Worm (Caenorhabditis elegans) whole organism, L1 larva: Measurements from ENCODE around the gene unc-83.

Experiments
- C04F5.9 ChIP-seq: sonication (generic microtip); optimal IDR thresholded peaks from 2 replicates; lab custom pipeline; 2016; ENCODE audit warnings: missing genetic modification characterization, missing compliant biosample characterization
- aha-1 ChIP-seq: fragments of 150-350 bp; optimal IDR thresholded peaks from 2 replicates; lab custom pipeline; 2014; ENCODE audit warnings: missing biosample characterization, missing genetic modification characterization
- aly-2 ChIP-seq: fragments of 150-350 bp; optimal IDR thresholded peaks from 2 replicates; lab custom pipeline; 2014; ENCODE audit warnings: missing biosample characterization, missing genetic modification characterization
- ama-1 ChIP-seq: fragments of 150-350 bp; optimal IDR thresholded peaks from 2 replicates; lab custom pipeline; 2014
- blmp-1 ChIP-seq: fragments of 150-350 bp; optimal IDR thresholded peaks from 2 replicates; lab custom pipeline; 2014; ENCODE audit warnings: missing biosample characterization, missing genetic modification characterization
- ceh-63 ChIP-seq: fragments of 200-800 bp; sonication (Bioruptor generic); optimal IDR thresholded peaks from 2 replicates; lab custom pipeline; 2018; ENCODE audit warnings: mild to moderate bottlenecking, missing genetic modification characterization, missing compliant biosample characterization
- ceh-8 ChIP-seq: fragments of 200-800 bp; sonication (Bioruptor generic); optimal IDR thresholded peaks from 2 replicates; lab custom pipeline; 2018; ENCODE audit warnings: mild to moderate bottlenecking, missing genetic modification characterization, moderate library complexity, missing compliant biosample characterization
- ceh-82 ChIP-seq, 3 experiments: fragments of 150-350 bp in 1 of 3; sonication (generic microtip) in 2 of 3; optimal IDR thresholded peaks; 2 replicates each; lab custom pipeline; 2014 to 2017; ENCODE audit warnings: missing biosample characterization in 3 of 3, missing genetic modification characterization in 3 of 3
- ceh-88 ChIP-seq: fragments of 200-800 bp; sonication (Bioruptor generic); IDR thresholded peaks from 2 replicates; pipeline ENCODE4 v1.3.6; 2022; ENCODE audit warnings: missing genetic modification characterization, missing compliant biosample characterization
- ceh-90 ChIP-seq: sonication (generic microtip); optimal IDR thresholded peaks from 2 replicates; lab custom pipeline; 2016; ENCODE audit warnings: missing genetic modification characterization, missing compliant biosample characterization
- ces-1 ChIP-seq: fragments of 150-350 bp; optimal IDR thresholded peaks from 2 replicates; lab custom pipeline; 2014; ENCODE audit warnings: missing biosample characterization, missing genetic modification reagents, missing genetic modification characterization
- efl-3 ChIP-seq: fragments of 200-800 bp; sonication (Bioruptor generic); optimal IDR thresholded peaks from 2 replicates; lab custom pipeline; 2018; ENCODE audit warnings: mild to moderate bottlenecking, missing genetic modification characterization, missing compliant biosample characterization
- egl-13 ChIP-seq: sonication (generic microtip); optimal IDR thresholded peaks from 2 replicates; lab custom pipeline; 2016; ENCODE audit warnings: missing genotype, missing genetic modification reagents, missing genetic modification characterization, missing compliant biosample characterization
- egl-27 ChIP-seq, 2 experiments: fragments of 150-350 bp in 1 of 2; sonication (generic microtip); optimal IDR thresholded peaks; 3 replicates each; lab custom pipeline; 2017 to 2018; ENCODE audit warnings: missing biosample characterization in 2 of 2, missing genetic modification characterization in 2 of 2, missing genetic modification reagents in 2 of 2
- elt-3 ChIP-seq, 6 experiments: fragments of 150-350 bp in 1 of 6; sonication (generic microtip); optimal IDR thresholded peaks; 2 replicates each; lab custom pipeline; 2017 to 2018; ENCODE audit warnings: missing biosample characterization in 6 of 6, missing genetic modification characterization in 6 of 6, inconsistent platforms in 1 of 6
- ets-5 ChIP-seq: fragments of 200-800 bp; sonication (Bioruptor generic); IDR thresholded peaks from 2 replicates; pipeline ENCODE4 v1.3.6; 2022; ENCODE audit warnings: missing genetic modification characterization, missing compliant biosample characterization
- fkh-10 ChIP-seq: sonication (generic microtip); optimal IDR thresholded peaks from 2 replicates; lab custom pipeline; 2017; ENCODE audit warnings: missing biosample characterization, missing genetic modification reagents, missing genetic modification characterization
- fkh-4 ChIP-seq: sonication (generic microtip); optimal IDR thresholded peaks from 2 replicates; lab custom pipeline; 2016; ENCODE audit warnings: missing compliant biosample characterization, missing genetic modification characterization, borderline replicate concordance
- grh-1 ChIP-seq: fragments of 200-800 bp; sonication (Bioruptor generic); IDR thresholded peaks from 2 replicates; pipeline ENCODE4 v1.3.6; 2022; ENCODE audit warnings: missing genetic modification reagents, missing genetic modification characterization, missing compliant biosample characterization
- hlh-17 ChIP-seq: fragments of 200-800 bp; sonication (Bioruptor generic); optimal IDR thresholded peaks from 2 replicates; lab custom pipeline; 2018; ENCODE audit warnings: missing genetic modification characterization, mild to moderate bottlenecking, missing compliant biosample characterization, moderate library complexity, borderline replicate concordance
- hlh-4 ChIP-seq: sonication (generic microtip); optimal IDR thresholded peaks from 2 replicates; lab custom pipeline; 2016; ENCODE audit warnings: mild to moderate bottlenecking, missing genetic modification characterization, missing compliant biosample characterization
- hpl-2 ChIP-seq: fragments of 150-350 bp; optimal IDR thresholded peaks from 2 replicates; lab custom pipeline; 2014; ENCODE audit warnings: missing biosample characterization, missing genetic modification reagents, missing genetic modification characterization
- irx-1 ChIP-seq: sonication (generic microtip); optimal IDR thresholded peaks from 2 replicates; lab custom pipeline; 2016; ENCODE audit warnings: missing genetic modification characterization, missing compliant biosample characterization
- isw-1 ChIP-seq: fragments of 200-800 bp; sonication (Bioruptor generic); IDR thresholded peaks from 2 replicates; pipeline ENCODE4 v1.3.6; 2022; ENCODE audit warnings: missing genetic modification characterization, missing compliant biosample characterization
- lin-14 ChIP-seq: fragments of 200-800 bp; sonication (Bioruptor generic); optimal IDR thresholded peaks from 2 replicates; lab custom pipeline; 2018; ENCODE audit warnings: mild to moderate bottlenecking, missing genetic modification characterization, moderate library complexity, missing compliant biosample characterization
- lin-35 ChIP-seq, 2 experiments: fragments of 150-350 bp; optimal IDR thresholded peaks; 2 replicates each; lab custom pipeline; 2014; ENCODE audit warnings: missing biosample characterization in 2 of 2, missing genetic modification characterization in 2 of 2, missing genetic modification reagents in 2 of 2
- lin-39 ChIP-seq: fragments of 150-350 bp; optimal IDR thresholded peaks from 2 replicates; lab custom pipeline; 2014; ENCODE audit warnings: missing biosample characterization, missing genetic modification reagents, missing genetic modification characterization
- lir-3 ChIP-seq: sonication (generic microtip); optimal IDR thresholded peaks from 2 replicates; lab custom pipeline; 2016; ENCODE audit warnings: mild to moderate bottlenecking, missing genetic modification characterization, moderate library complexity, missing compliant biosample characterization; ENCODE audit not compliant: poor library complexity
- lsy-2 ChIP-seq, 2 experiments: fragments of 150-350 bp; optimal IDR thresholded peaks; 2 replicates each; lab custom pipeline; 2014; ENCODE audit warnings: missing biosample characterization in 2 of 2, missing genetic modification characterization in 2 of 2
- mab-9 ChIP-seq: fragments of 200-800 bp; sonication (Bioruptor generic); IDR thresholded peaks from 2 replicates; pipeline ENCODE4 v1.3.6; 2022; ENCODE audit warnings: missing genetic modification reagents, missing genetic modification characterization, missing compliant biosample characterization
- mep-1 ChIP-seq: fragments of 150-350 bp; optimal IDR thresholded peaks from 2 replicates; lab custom pipeline; 2014; ENCODE audit warnings: missing biosample characterization, missing genetic modification characterization
- nhr-12 ChIP-seq: sonication (generic microtip); optimal IDR thresholded peaks from 2 replicates; lab custom pipeline; 2017; ENCODE audit warnings: missing biosample characterization, missing genetic modification characterization
- nhr-19 ChIP-seq: fragments of 200-800 bp; sonication (Bioruptor generic); conservative IDR thresholded peaks from 2 replicates; pipeline ENCODE4 v1.3.6; 2022; ENCODE audit warnings: missing genetic modification characterization, missing compliant biosample characterization
- nhr-20 ChIP-seq: sonication (generic microtip); optimal IDR thresholded peaks from 2 replicates; lab custom pipeline; 2016; ENCODE audit warnings: mild to moderate bottlenecking, missing genetic modification characterization, missing compliant biosample characterization
- nhr-237 ChIP-seq: fragments of 150-350 bp; optimal IDR thresholded peaks from 2 replicates; lab custom pipeline; 2014; ENCODE audit warnings: missing biosample characterization, missing genetic modification characterization
- nhr-28 ChIP-seq: fragments of 150-350 bp; optimal IDR thresholded peaks from 2 replicates; lab custom pipeline; 2014; ENCODE audit warnings: missing biosample characterization, missing genetic modification characterization
- nhr-47 ChIP-seq: sonication (generic microtip); optimal IDR thresholded peaks from 2 replicates; lab custom pipeline; 2016; ENCODE audit warnings: mild to moderate bottlenecking, missing genetic modification characterization, moderate library complexity, missing compliant biosample characterization
- nhr-71 ChIP-seq: sonication (generic microtip); optimal IDR thresholded peaks from 2 replicates; lab custom pipeline; 2016; ENCODE audit warnings: mild to moderate bottlenecking, missing genetic modification characterization, moderate library complexity, missing compliant biosample characterization
- nhr-77 ChIP-seq: fragments of 150-350 bp; optimal IDR thresholded peaks from 2 replicates; lab custom pipeline; 2014; ENCODE audit warnings: missing biosample characterization, missing genetic modification characterization
- nhr-85 ChIP-seq: sonication (generic microtip); peaks from one replicate; lab custom pipeline; 2016; ENCODE audit warnings: missing genetic modification characterization, inconsistent platforms, missing compliant biosample characterization
- pag-3 ChIP-seq: sonication (generic microtip); optimal IDR thresholded peaks from 2 replicates; lab custom pipeline; 2017; ENCODE audit warnings: missing genetic modification characterization, mild to moderate bottlenecking, missing compliant biosample characterization, antibody characterized with exemption, borderline replicate concordance; ENCODE audit not compliant: insufficient read depth
- pqm-1 ChIP-seq: sonication (generic microtip); optimal IDR thresholded peaks from 3 replicates; lab custom pipeline; 2017; ENCODE audit warnings: missing biosample characterization, missing genetic modification characterization
- rnt-1 ChIP-seq: sonication (generic microtip); optimal IDR thresholded peaks from 2 replicates; lab custom pipeline; 2016; ENCODE audit warnings: mild to moderate bottlenecking, missing genetic modification characterization, moderate library complexity, missing compliant biosample characterization
- skn-1 ChIP-seq: fragments of 150-350 bp; optimal IDR thresholded peaks from 2 replicates; lab custom pipeline; 2014; ENCODE audit warnings: missing biosample characterization, missing genetic modification characterization
- snu-23 ChIP-seq: sonication (generic microtip); optimal IDR thresholded peaks from 2 replicates; lab custom pipeline; 2016; ENCODE audit warnings: missing genetic modification characterization, missing compliant biosample characterization
- sup-37 ChIP-seq: fragments of 200-800 bp; sonication (Bioruptor generic); optimal IDR thresholded peaks from 2 replicates; lab custom pipeline; 2018; ENCODE audit warnings: mild to moderate bottlenecking, missing genetic modification characterization, missing compliant biosample characterization
- swsn-7 ChIP-seq: sonication (generic microtip); optimal IDR thresholded peaks from 2 replicates; lab custom pipeline; 2016; ENCODE audit warnings: missing genetic modification characterization, missing compliant biosample characterization
- unc-62 ChIP-seq: fragments of 150-350 bp; optimal IDR thresholded peaks from 2 replicates; lab custom pipeline; 2014; ENCODE audit warnings: missing biosample characterization, missing genetic modification reagents, missing genetic modification characterization
- xbp-1 ChIP-seq: sonication (generic microtip); optimal IDR thresholded peaks from 2 replicates; lab custom pipeline; 2016; ENCODE audit warnings: missing genetic modification characterization, missing compliant biosample characterization
- zag-1 ChIP-seq: fragments of 150-350 bp; optimal IDR thresholded peaks from 2 replicates; lab custom pipeline; 2014; ENCODE audit warnings: missing biosample characterization, missing genetic modification characterization
- zip-4 ChIP-seq: fragments of 200-800 bp; sonication (Bioruptor generic); optimal IDR thresholded peaks from 2 replicates; lab custom pipeline; 2018; ENCODE audit warnings: mild to moderate bottlenecking, missing genetic modification characterization, moderate library complexity, missing compliant biosample characterization

unc-83 gene

ce11 chrV:6498903-6499302, 34.0 kb downstream of the unc-83 start, which contains the start of gene W01A11.1:
Gene W01A11.1, plus strand, starts transcription at chrV:6499224.
- TF ChIP-seq rnt-1 (tag; lab: Kevin White, UChicago) = no peak
- TF ChIP-seq, all 84 proteins: peak for 0

ce11 chrV:6503158-6503557, 38.3 kb downstream of the unc-83 start:
- no peak for TF ChIP-seq ama-1 (lab: Kevin White, UChicago)
- no peak for TF ChIP-seq ceh-63 (GFP tag; lab: Kevin White, UChicago)
- TF ChIP-seq zag-1 (tag; lab: Kevin White, UChicago) = no peak
- no peak for TF ChIP-seq mab-9 (GFP tag; lab: Robert Waterston, UW)
- no peak for TF ChIP-seq aha-1 (tag; lab: Kevin White, UChicago)
- no peak for TF ChIP-seq hlh-17 (GFP tag; lab: Kevin White, UChicago)
- no peak for TF ChIP-seq ceh-90 (tag; lab: Kevin White, UChicago)
- no peak for TF ChIP-seq ceh-8 (GFP tag; lab: Kevin White, UChicago)
- TF ChIP-seq nhr-19 (GFP tag; lab: Robert Waterston, UW) = peak; percentile 32; the same call in 1 of the 2 replicates
- TF ChIP-seq unc-62 (GFP tag; lab: Kevin White, UChicago) = no peak
- TF ChIP-seq ets-5 (GFP tag; lab: Robert Waterston, UW) = no peak
- peak; percentile 69 for TF ChIP-seq lin-14 (GFP tag; lab: Kevin White, UChicago)
- peak; percentile 74 for TF ChIP-seq nhr-20 (tag; lab: Kevin White, UChicago)
- TF ChIP-seq pag-3 (tag; lab: Kevin White, UChicago) = peak; percentile 32
- no peak for TF ChIP-seq nhr-28 (tag; lab: Kevin White, UChicago)
- no peak for TF ChIP-seq ces-1 (GFP tag; lab: Kevin White, UChicago)
- TF ChIP-seq C04F5.9 (tag; lab: Kevin White, UChicago) = no peak
- no peak for TF ChIP-seq lir-3 (tag; lab: Kevin White, UChicago)
- no peak for TF ChIP-seq hlh-4 (tag; lab: Kevin White, UChicago)
- no peak for TF ChIP-seq nhr-12 (tag; lab: Kevin White, UChicago)
- TF ChIP-seq mep-1 = peak; percentile 12
- TF ChIP-seq sup-37 (GFP tag; lab: Kevin White, UChicago) = no peak
- TF ChIP-seq snu-23 (GFP tag; lab: Kevin White, UChicago) = peak; percentile 42
- TF ChIP-seq rnt-1 (tag; lab: Kevin White, UChicago) = no peak
- no peak for TF ChIP-seq fkh-10 (GFP tag; lab: Kevin White, UChicago)
- peak in 4 of 6 experiments; percentile 11 to 86 (median 61) for TF ChIP-seq elt-3 (tag; optimal IDR thresholded peaks at IDR 0.05; lab: Kevin White, UChicago)
- TF ChIP-seq aly-2 (tag; lab: Kevin White, UChicago) = no peak
- no peak for TF ChIP-seq skn-1 (tag; lab: Kevin White, UChicago)
- TF ChIP-seq blmp-1 (tag; lab: Kevin White, UChicago) = peak; percentile 80
- TF ChIP-seq nhr-237 (tag; lab: Kevin White, UChicago) = no peak
- no peak for TF ChIP-seq fkh-4
- no peak for TF ChIP-seq zip-4 (GFP tag; lab: Kevin White, UChicago)
- no peak for TF ChIP-seq irx-1
- no peak for TF ChIP-seq nhr-47 (tag; lab: Kevin White, UChicago)
- TF ChIP-seq lin-35 (GFP tag; optimal IDR thresholded peaks at IDR 0.05; lab: Kevin White, UChicago) = peak in 1 of 2 experiments; percentile 55
- peak in 1 of 2 experiments; percentile 49 for TF ChIP-seq lsy-2 (tag; optimal IDR thresholded peaks at IDR 0.05; lab: Kevin White, UChicago)
- TF ChIP-seq pqm-1 (tag; lab: Kevin White, UChicago) = no peak
- no peak for TF ChIP-seq ceh-82 (tag; optimal IDR thresholded peaks at IDR 0.05; lab: Kevin White, UChicago)
- no peak for TF ChIP-seq egl-27 (tag; optimal IDR thresholded peaks at IDR 0.05; lab: Kevin White, UChicago)
- no peak for TF ChIP-seq egl-13 (tag; lab: Kevin White, UChicago)
- no peak for TF ChIP-seq efl-3 (GFP tag; lab: Kevin White, UChicago)
- TF ChIP-seq lin-39 (tag; lab: Kevin White, UChicago) = no peak
- TF ChIP-seq nhr-85 = peak; percentile 91
- no peak for TF ChIP-seq swsn-7 (tag; lab: Kevin White, UChicago)
- TF ChIP-seq isw-1 (GFP tag; lab: Robert Waterston, UW) = no peak
- peak; percentile 6; the same call in 1 of the 2 replicates for TF ChIP-seq grh-1 (GFP tag; lab: Robert Waterston, UW)
- TF ChIP-seq ceh-88 = no peak
- no peak for TF ChIP-seq hpl-2 (GFP tag; lab: Kevin White, UChicago)
- peak; percentile 64 for TF ChIP-seq nhr-71 (tag; lab: Kevin White, UChicago)
- no peak for TF ChIP-seq xbp-1 (tag; lab: Kevin White, UChicago)
- no peak for TF ChIP-seq nhr-77
